Worm (Caenorhabditis elegans): ENCODE measurements around the gene ZK177.1.
A peak's percentile ranks its signal among the peaks of the same experiment; 100 is the strongest.

ZK177.1 gene

DNA sequence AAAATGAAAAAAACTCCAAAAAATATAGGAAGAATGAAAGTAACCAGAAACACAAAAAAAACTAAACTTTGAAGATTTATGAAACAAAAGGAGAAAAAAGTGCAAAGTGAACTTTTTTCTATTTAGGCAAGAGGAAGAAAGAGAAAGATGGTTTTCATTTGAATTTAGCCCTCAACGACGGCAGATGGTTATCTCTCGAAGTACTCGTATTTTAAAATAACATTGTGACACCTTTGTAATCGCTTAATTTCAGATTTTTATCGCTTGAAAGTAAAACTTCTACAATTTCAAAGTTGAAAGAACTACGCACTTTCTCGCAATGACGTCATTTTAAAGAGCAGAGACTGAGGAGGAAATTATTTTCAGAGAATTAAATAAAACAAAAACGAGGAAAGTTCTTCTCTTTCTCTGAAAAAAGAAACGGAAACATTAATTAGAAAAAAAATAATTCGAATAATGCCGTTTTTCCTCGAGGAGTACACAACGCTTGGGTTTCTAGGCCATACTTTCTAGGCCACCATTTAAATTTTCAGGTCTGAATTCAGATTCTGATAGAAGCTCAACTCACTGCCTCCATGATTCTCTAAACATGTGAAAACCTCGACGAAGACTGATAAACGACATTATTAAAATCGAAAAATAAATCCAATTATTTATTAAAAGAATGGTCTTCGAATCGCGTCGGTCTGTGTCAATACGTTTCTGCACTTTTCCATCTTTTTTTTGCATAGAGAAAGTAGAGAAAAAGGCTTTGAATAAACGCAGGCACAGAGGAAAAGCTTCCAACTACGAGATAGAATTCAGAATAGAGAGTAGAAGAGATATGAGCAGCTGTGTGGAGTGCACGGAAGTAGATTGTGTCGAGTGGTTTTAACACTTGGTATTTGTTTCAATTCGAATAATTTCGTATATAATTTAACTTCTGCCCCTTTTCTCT is 16.3 kb upstream of the ZK177.1 start (continued):
- TF ChIP-seq lin-35 (GFP tag; optimal IDR thresholded peaks at IDR 0.05): peak in 1 of 2 experiments; percentile 24
- peak; percentile 78 for TF ChIP-seq nhr-85 (tag)
- TF ChIP-seq nhr-71 (tag; optimal IDR thresholded peaks at IDR 0.05): peak; percentile 58
- no peak for TF ChIP-seq F16B12.6 (tag; optimal IDR thresholded peaks at IDR 0.05)
- peak; percentile 37 to 40 for TF ChIP-seq efl-1 (optimal IDR thresholded peaks at IDR 0.05)
- peak; percentile 32 to 82 for TF ChIP-seq efl-1 (GFP tag; optimal IDR thresholded peaks at IDR 0.05 in 1 of 2)
- peak in 1 of 3 experiments; percentile 39 for TF ChIP-seq dpl-1 (GFP tag; optimal IDR thresholded peaks at IDR 0.05)
- peak; percentile 34 for TF ChIP-seq unc-86 (tag; optimal IDR thresholded peaks at IDR 0.05)
- TF ChIP-seq ceh-63 (GFP tag; optimal IDR thresholded peaks at IDR 0.05): no peak
- no peak for TF ChIP-seq ztf-4 (tag; optimal IDR thresholded peaks at IDR 0.05)
- peak; percentile 53 for TF ChIP-seq fkh-4 (tag; optimal IDR thresholded peaks at IDR 0.05; ENCODE audit: borderline replicate concordance)
- peak; percentile 82 for TF ChIP-seq ceh-90 (tag; optimal IDR thresholded peaks at IDR 0.05)
- peak in 1 of 2 experiments; percentile 48 for TF ChIP-seq lsy-2 (tag; optimal IDR thresholded peaks at IDR 0.05)

DNA sequence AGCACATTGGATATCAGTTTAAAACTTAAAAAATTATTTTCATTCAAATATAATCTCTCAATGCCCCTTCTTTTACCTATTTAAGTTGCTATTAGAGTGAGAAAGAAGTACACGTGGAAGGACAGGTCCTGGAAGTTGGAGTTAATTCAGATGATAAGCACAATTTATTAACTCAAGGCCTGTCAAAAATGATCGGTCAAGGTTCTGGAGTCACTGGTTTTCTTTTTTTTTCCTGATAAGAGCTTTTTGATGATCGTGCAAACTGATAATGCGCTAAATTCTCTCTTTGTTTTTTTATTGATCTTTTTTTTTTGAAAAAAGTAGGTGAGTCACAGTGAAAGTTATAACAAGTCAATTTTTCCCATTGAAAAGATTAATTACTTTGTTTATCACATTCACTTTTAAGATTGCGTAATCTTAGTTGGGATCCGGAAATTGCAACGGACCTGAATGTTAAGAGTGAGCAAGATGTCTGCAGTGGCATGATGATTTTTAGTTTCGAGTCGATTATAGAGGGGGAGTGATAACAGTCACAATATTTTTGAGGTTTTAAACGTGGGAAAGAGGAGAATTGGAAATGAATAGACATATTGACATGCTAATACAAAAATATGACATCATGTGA is 15.4 kb upstream of the ZK177.1 start:
- no peak for TF ChIP-seq ceh-82 (tag; optimal IDR thresholded peaks at IDR 0.05)
- no peak for TF ChIP-seq egl-13 (tag; optimal IDR thresholded peaks at IDR 0.05)
- TF ChIP-seq aly-2 (tag; optimal IDR thresholded peaks at IDR 0.05): no peak
- peak; percentile 19 for TF ChIP-seq pqm-1 (tag; optimal IDR thresholded peaks at IDR 0.05)
- TF ChIP-seq sox-4 (tag; optimal IDR thresholded peaks at IDR 0.05): no peak
- no peak for TF ChIP-seq nhr-19 (GFP tag; conservative IDR thresholded peaks at IDR 0.05)
- no peak for TF ChIP-seq nhr-20 (tag; optimal IDR thresholded peaks at IDR 0.05)
- TF ChIP-seq mdl-1 (tag; optimal IDR thresholded peaks at IDR 0.05): no peak
- TF ChIP-seq nhr-11 (tag; optimal IDR thresholded peaks at IDR 0.05): no peak
- TF ChIP-seq unc-98 (GFP tag; IDR thresholded peaks at IDR 0.05): no peak
- no peak for TF ChIP-seq mep-1 (tag; optimal IDR thresholded peaks at IDR 0.05)
- no peak for TF ChIP-seq irx-1 (tag; optimal IDR thresholded peaks at IDR 0.05)
- no peak for TF ChIP-seq lsy-2 (tag; optimal IDR thresholded peaks at IDR 0.05)
- TF ChIP-seq efl-1 (optimal IDR thresholded peaks at IDR 0.05): no peak
- peak in 1 of 2 experiments; percentile 74 for TF ChIP-seq efl-1 (GFP tag; optimal IDR thresholded peaks at IDR 0.05 in 1 of 2)
- TF ChIP-seq fos-1 (tag; optimal IDR thresholded peaks at IDR 0.05): no peak
- no peak for TF ChIP-seq alr-1 (tag; optimal IDR thresholded peaks at IDR 0.05; ENCODE audit: borderline replicate concordance)
- no peak for TF ChIP-seq C04F5.9 (tag; optimal IDR thresholded peaks at IDR 0.05)
- no peak for TF ChIP-seq hlh-17 (GFP tag; optimal IDR thresholded peaks at IDR 0.05; ENCODE audit: borderline replicate concordance)
- TF ChIP-seq xbp-1 (tag; optimal IDR thresholded peaks at IDR 0.05): no peak
- no peak for TF ChIP-seq nhr-71 (tag; optimal IDR thresholded peaks at IDR 0.05)
- TF ChIP-seq hlh-4 (tag; optimal IDR thresholded peaks at IDR 0.05): no peak
- no peak for TF ChIP-seq nhr-84 (tag; optimal IDR thresholded peaks at IDR 0.05)
- no peak for TF ChIP-seq blmp-1 (tag; optimal IDR thresholded peaks at IDR 0.05)
- no peak for TF ChIP-seq zip-4 (GFP tag; optimal IDR thresholded peaks at IDR 0.05)
- TF ChIP-seq nhr-85 (tag): no peak
- no peak for TF ChIP-seq unc-86 (tag; optimal IDR thresholded peaks at IDR 0.05)
- TF ChIP-seq lir-3 (tag; optimal IDR thresholded peaks at IDR 0.05; ENCODE audit: poor library complexity): no peak
- peak; percentile 99 for TF ChIP-seq elt-2 (tag; optimal IDR thresholded peaks at IDR 0.05)
- no peak for TF ChIP-seq skn-1 (tag; optimal IDR thresholded peaks at IDR 0.05)
- no peak for TF ChIP-seq zag-1 (tag; optimal IDR thresholded peaks at IDR 0.05)
- no peak for TF ChIP-seq tbx-2 (tag; optimal IDR thresholded peaks at IDR 0.05)
- TF ChIP-seq fkh-10 (GFP tag; optimal IDR thresholded peaks at IDR 0.05): no peak
- TF ChIP-seq lin-35 (GFP tag; optimal IDR thresholded peaks at IDR 0.05): peak in 1 of 2 experiments; percentile 35
